Fruit fly (Drosophila melanogaster): ENCODE results near the gene CG5151.
A peak's percentile ranks its signal among the peaks of the same experiment; 100 is the strongest.

The CG5151 gene

DNA sequence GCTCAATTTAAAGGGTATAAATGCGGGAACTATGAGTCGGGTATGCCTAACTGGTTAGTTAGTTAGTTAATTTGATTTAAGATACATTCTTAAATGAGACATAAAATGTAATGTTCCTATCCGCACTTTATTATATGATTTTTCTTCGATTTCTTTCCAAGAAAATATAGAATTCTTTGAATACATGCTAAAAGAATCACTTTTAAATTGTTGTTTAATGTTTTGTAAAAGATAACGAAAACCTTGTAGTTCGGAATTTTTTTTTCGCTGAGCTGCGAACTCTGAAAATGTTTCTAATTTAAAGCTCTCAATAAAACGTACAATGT is 4.5 kb downstream of the CG5151 start:
- TF ChIP-seq CG10565 (GFP tag; optimal IDR thresholded peaks at IDR 0.05) (no peak), Pdp1 (GFP tag; optimal IDR thresholded peaks at IDR 0.05) (peak in 1 of 2 experiments; percentile 7), CG13296 (GFP tag; optimal IDR thresholded peaks at IDR 0.05) (no peak), scrt (GFP tag; optimal IDR thresholded peaks at IDR 0.05) (no peak), gem (tag; optimal IDR thresholded peaks at IDR 0.05) (peak; percentile 58), rib (GFP tag; IDR thresholded peaks at IDR 0.05) (no peak), CG15514 (GFP tag; optimal IDR thresholded peaks at IDR 0.05) (peak; percentile 1), Dip3 (GFP tag; optimal IDR thresholded peaks at IDR 0.05) (peak; percentile 18), Bteb2 (GFP tag; optimal IDR thresholded peaks at IDR 0.05) (peak; percentile 22), CG18599 (GFP tag; optimal IDR thresholded peaks at IDR 0.05) (peak; percentile 70), pita (GFP tag; optimal IDR thresholded peaks at IDR 0.05) (no peak), Meics (GFP tag; optimal IDR thresholded peaks at IDR 0.05) (peak; percentile 34), Oli (tag; optimal IDR thresholded peaks at IDR 0.05) (peak; percentile 30), CG2875 (GFP tag; optimal IDR thresholded peaks at IDR 0.05) (no peak), CG5953 (GFP tag; IDR thresholded peaks at IDR 0.05) (no peak), CG2120 (GFP tag; optimal IDR thresholded peaks at IDR 0.05) (peak; percentile 78), row (GFP tag; IDR thresholded peaks at IDR 0.05) (peak; percentile 44; the same call in 1 of the 3 replicates), Drgx (GFP tag; IDR thresholded peaks at IDR 0.05) (no peak), Hey (tag; optimal IDR thresholded peaks at IDR 0.05) (no peak), slbo (GFP tag; IDR thresholded peaks at IDR 0.05) (peak; percentile 41; the same call in 1 of the 2 replicates), D19A (tag; optimal IDR thresholded peaks at IDR 0.05) (peak; percentile 38), gro (GFP tag; optimal IDR thresholded peaks at IDR 0.05) (no peak), CG33213 (GFP tag; optimal IDR thresholded peaks at IDR 0.05) (no peak), H15 (GFP tag; IDR thresholded peaks at IDR 0.05) (no peak), cwo (GFP tag; optimal IDR thresholded peaks at IDR 0.05) (no peak), MBD-R2 (GFP tag; IDR thresholded peaks at IDR 0.05) (no peak), CG11696 (GFP tag; IDR thresholded peaks at IDR 0.05) (no peak), PHDP (tag; optimal IDR thresholded peaks at IDR 0.05) (peak; percentile 49), sd (tag; optimal IDR thresholded peaks at IDR 0.05) (no peak), dpn (GFP tag; optimal IDR thresholded peaks at IDR 0.05) (peak in 1 of 2 experiments; percentile 3), Dfd (GFP tag; optimal IDR thresholded peaks at IDR 0.05) (no peak), Elba2 (GFP tag; optimal IDR thresholded peaks at IDR 0.05) (no peak), Fer3 (tag; optimal IDR thresholded peaks at IDR 0.05) (peak; percentile 6), bowl (GFP tag; IDR thresholded peaks at IDR 0.05) (no peak), CG11504 (tag; optimal IDR thresholded peaks at IDR 0.05) (peak; percentile 16), CG11695 (GFP tag; IDR thresholded peaks at IDR 0.05) (0 out of 3 replicates have a peak, but pooled peaks have one; percentile 33), exex (tag; optimal IDR thresholded peaks at IDR 0.05) (peak; percentile 5), CG13775 (GFP tag; optimal IDR thresholded peaks at IDR 0.05) (no peak), CG18619 (GFP tag; optimal IDR thresholded peaks at IDR 0.05) (peak; percentile 18), maf-S (GFP tag; optimal IDR thresholded peaks at IDR 0.05) (no peak), NfI (GFP tag; optimal IDR thresholded peaks at IDR 0.05) (no peak), schlank (tag; optimal IDR thresholded peaks at IDR 0.05) (peak; percentile 21), wdn (GFP tag; IDR thresholded peaks at IDR 0.05) (0 out of 2 replicates have a peak, but pooled peaks have one; percentile 20), crol (GFP tag; IDR thresholded peaks at IDR 0.05) (no peak), CG4404 (GFP tag; IDR thresholded peaks at IDR 0.05) (no peak), CG30403 (GFP tag; optimal IDR thresholded peaks at IDR 0.05) (peak; percentile 35), CG15269 (tag; optimal IDR thresholded peaks at IDR 0.05) (peak; percentile 18), CG1832 (GFP tag; optimal IDR thresholded peaks at IDR 0.05) (no peak), CTCF (GFP tag; optimal IDR thresholded peaks at IDR 0.05) (no peak), Dll (GFP tag; IDR thresholded peaks at IDR 0.05; ENCODE audit: partially characterized antibody) (no peak), HLHmδ (GFP tag; optimal IDR thresholded peaks at IDR 0.05) (no peak), klu (GFP tag; IDR thresholded peaks at IDR 0.05) (no peak)
